Fruit fly (Drosophila melanogaster) whole organism, embryonic: ENCODE measurements around the gene CG43797.

Experiments
- ATbp ChIP-seq: fragments of 200-800 bp; sonication (Bioruptor generic); optimal IDR thresholded peaks from 2 replicates; lab custom pipeline; 2017; ENCODE audit warnings: missing biosample characterization, mild to moderate bottlenecking, missing genetic modification characterization, missing genetic modification reagents
- CG10147 ChIP-seq: fragments of 200-800 bp; sonication (Bioruptor generic); optimal IDR thresholded peaks from 2 replicates; lab custom pipeline; 2019; ENCODE audit warnings: missing biosample characterization, mild to moderate bottlenecking, missing genetic modification characterization, moderate library complexity
- CG12219 ChIP-seq: fragments of 200-800 bp; sonication (Bioruptor generic); optimal IDR thresholded peaks from 3 replicates; lab custom pipeline; 2018; ENCODE audit warnings: missing biosample characterization, mild to moderate bottlenecking, missing genetic modification characterization
- CG12744 ChIP-seq: fragments of 200-800 bp; sonication (Bioruptor generic); optimal IDR thresholded peaks from 2 replicates; lab custom pipeline; 2016; ENCODE audit warnings: missing biosample characterization, missing genetic modification characterization
- CG13287 ChIP-seq: fragments of 200-800 bp; sonication (Bioruptor generic); IDR thresholded peaks from 2 replicates; pipeline ENCODE4 v1.3.6; 2022; ENCODE audit warnings: missing biosample characterization, missing genetic modification characterization; ENCODE audit not compliant: partially characterized antibody
- CG13894 ChIP-seq: fragments of 200-800 bp; sonication (Bioruptor generic); optimal IDR thresholded peaks from 3 replicates; lab custom pipeline; 2018; ENCODE audit warnings: missing biosample characterization, mild to moderate bottlenecking, missing genetic modification characterization, moderate library complexity
- CG14050 ChIP-seq: fragments of 200-800 bp; sonication (Bioruptor generic); IDR thresholded peaks from 3 replicates; pipeline ENCODE4 v1.3.6; 2022; ENCODE audit warnings: missing biosample characterization, missing genetic modification characterization
- CG14965 ChIP-seq: fragments of 200-800 bp; sonication (Bioruptor generic); optimal IDR thresholded peaks from 2 replicates; lab custom pipeline; 2016; ENCODE audit warnings: missing biosample characterization, missing genetic modification characterization, borderline replicate concordance
- CG15269 ChIP-seq: fragments of 200-800 bp; sonication (Bioruptor generic); optimal IDR thresholded peaks from 2 replicates; lab custom pipeline; 2018; ENCODE audit warnings: missing biosample characterization, mild to moderate bottlenecking, missing genetic modification characterization, moderate library complexity
- CG15479 ChIP-seq: fragments of 200-800 bp; sonication (Bioruptor generic); optimal IDR thresholded peaks from 3 replicates; lab custom pipeline; 2019; ENCODE audit warnings: missing biosample characterization, mild to moderate bottlenecking, missing genetic modification characterization, moderate library complexity
- CG15514 ChIP-seq: fragments of 200-800 bp; sonication (Bioruptor generic); optimal IDR thresholded peaks from 3 replicates; lab custom pipeline; 2017; ENCODE audit warnings: missing biosample characterization, missing genetic modification characterization, mild to moderate bottlenecking, moderate library complexity, missing genetic modification reagents
- CG17568 ChIP-seq: fragments of 200-800 bp; sonication (Bioruptor generic); optimal IDR thresholded peaks from 2 replicates; lab custom pipeline; 2018; ENCODE audit warnings: missing biosample characterization, mild to moderate bottlenecking, missing genetic modification characterization, moderate library complexity
- CG30403 ChIP-seq: fragments of 200-800 bp; sonication (Bioruptor generic); optimal IDR thresholded peaks from 3 replicates; lab custom pipeline; 2016; ENCODE audit warnings: missing biosample characterization, missing genetic modification characterization
- CG30431 ChIP-seq: fragments of 200-800 bp; sonication (Bioruptor generic); optimal IDR thresholded peaks from 2 replicates; lab custom pipeline; 2017; ENCODE audit warnings: missing biosample characterization, missing genetic modification characterization
- CG4730 ChIP-seq: fragments of 200-800 bp; sonication (Bioruptor generic); IDR thresholded peaks from 2 replicates; pipeline ENCODE4 v1.3.6; 2022; ENCODE audit warnings: missing biosample characterization, missing genetic modification characterization
- CG4820 ChIP-seq: fragments of 200-800 bp; sonication (Bioruptor generic); optimal IDR thresholded peaks from 3 replicates; lab custom pipeline; 2016; ENCODE audit warnings: missing biosample characterization, missing genetic modification characterization
- CG6254 ChIP-seq: fragments of 200-800 bp; sonication (Bioruptor generic); optimal IDR thresholded peaks from 3 replicates; lab custom pipeline; 2017; ENCODE audit warnings: mild to moderate bottlenecking, missing biosample characterization, missing genetic modification reagents, missing genetic modification characterization
- CG6765 ChIP-seq: fragments of 200-800 bp; sonication (Bioruptor generic); optimal IDR thresholded peaks from 3 replicates; lab custom pipeline; 2017; ENCODE audit warnings: missing biosample characterization, mild to moderate bottlenecking, missing genetic modification characterization
- Dad ChIP-seq: fragments of 200-800 bp; sonication (Bioruptor generic); optimal IDR thresholded peaks from 3 replicates; lab custom pipeline; 2016; ENCODE audit warnings: missing biosample characterization, missing genetic modification characterization
- GATAe ChIP-seq: fragments of 200-800 bp; sonication (Bioruptor generic); conservative IDR thresholded peaks from 2 replicates; pipeline ENCODE4 v1.3.6; 2022; ENCODE audit warnings: missing biosample characterization, missing genetic modification characterization
- Gug ChIP-seq: fragments of 200-800 bp; sonication (Bioruptor generic); IDR thresholded peaks from 4 replicates; pipeline ENCODE4 v1.3.6; 2022; ENCODE audit warnings: missing biosample characterization, missing genetic modification characterization
- HmgD ChIP-seq: fragments of 200-800 bp; sonication (Bioruptor generic); optimal IDR thresholded peaks from 3 replicates; lab custom pipeline; 2016; ENCODE audit warnings: missing biosample characterization, missing genetic modification characterization
- Kr ChIP-seq: fragments of 200-800 bp; sonication (Bioruptor generic); optimal IDR thresholded peaks from 2 replicates; lab custom pipeline; 2017; ENCODE audit warnings: missing biosample characterization, mild to moderate bottlenecking, missing genetic modification characterization
- MTF-1 ChIP-seq: fragments of 200-800 bp; sonication (Bioruptor generic); optimal IDR thresholded peaks from 2 replicates; lab custom pipeline; 2018; ENCODE audit warnings: missing biosample characterization, mild to moderate bottlenecking, missing genetic modification characterization, borderline replicate concordance
- Mad ChIP-seq: fragments of 200-800 bp; sonication (Bioruptor generic); optimal IDR thresholded peaks from 2 replicates; lab custom pipeline; 2016; ENCODE audit warnings: missing biosample characterization, missing genetic modification characterization
- Nf-YA ChIP-seq: fragments of 200-800 bp; sonication (Bioruptor generic); IDR thresholded peaks from 2 replicates; pipeline ENCODE4 v1.3.6; 2022; ENCODE audit warnings: missing biosample characterization, missing genetic modification characterization
- Side ChIP-seq: fragments of 200-800 bp; sonication (Bioruptor generic); optimal IDR thresholded peaks from 2 replicates; lab custom pipeline; 2016; ENCODE audit warnings: missing biosample characterization, missing genetic modification characterization
- YL-1 ChIP-seq: fragments of 200-800 bp; sonication (Bioruptor generic); optimal IDR thresholded peaks from 3 replicates; lab custom pipeline; 2017; ENCODE audit warnings: missing biosample characterization, mild to moderate bottlenecking, missing genetic modification characterization
- cato ChIP-seq: fragments of 200-800 bp; sonication (Bioruptor generic); optimal IDR thresholded peaks from 2 replicates; lab custom pipeline; 2016; ENCODE audit warnings: missing biosample characterization, missing genetic modification characterization, borderline replicate concordance
- danr ChIP-seq: fragments of 200-800 bp; sonication (Bioruptor generic); IDR thresholded peaks from 2 replicates; pipeline ENCODE4 v1.3.6; 2022; ENCODE audit warnings: missing biosample characterization, missing genetic modification characterization
- en ChIP-seq: fragments of 200-800 bp; sonication (Bioruptor generic); optimal IDR thresholded peaks from 2 replicates; lab custom pipeline; 2016; ENCODE audit warnings: missing biosample characterization, missing genetic modification characterization
- gfzf ChIP-seq: fragments of 200-800 bp; sonication (Bioruptor generic); optimal IDR thresholded peaks from 2 replicates; lab custom pipeline; 2016; ENCODE audit warnings: missing biosample characterization, mild to moderate bottlenecking, missing genetic modification characterization, moderate library complexity
- jing ChIP-seq: fragments of 200-800 bp; sonication (Bioruptor generic); optimal IDR thresholded peaks from 2 replicates; lab custom pipeline; 2018; ENCODE audit warnings: missing biosample characterization, mild to moderate bottlenecking, missing genetic modification characterization
- kah ChIP-seq: fragments of 200-800 bp; sonication (Bioruptor generic); optimal IDR thresholded peaks from 2 replicates; lab custom pipeline; 2018; ENCODE audit warnings: missing biosample characterization, mild to moderate bottlenecking, missing genetic modification characterization
- lab ChIP-seq: fragments of 200-800 bp; sonication (Bioruptor generic); optimal IDR thresholded peaks from 3 replicates; lab custom pipeline; 2017; ENCODE audit warnings: missing biosample characterization, missing genetic modification characterization, mild to moderate bottlenecking, moderate library complexity, missing genetic modification reagents
- odd ChIP-seq: fragments of 200-800 bp; sonication (Bioruptor generic); optimal IDR thresholded peaks from 2 replicates; lab custom pipeline; 2017; ENCODE audit warnings: missing biosample characterization, mild to moderate bottlenecking, missing genetic modification characterization
- pros ChIP-seq: fragments of 200-800 bp; sonication (Bioruptor generic); optimal IDR thresholded peaks from 3 replicates; lab custom pipeline; 2019; ENCODE audit warnings: missing biosample characterization, mild to moderate bottlenecking, missing genetic modification characterization, moderate library complexity
- psq ChIP-seq: fragments of 200-800 bp; sonication (Bioruptor generic); optimal IDR thresholded peaks from 2 replicates; lab custom pipeline; 2017; ENCODE audit warnings: missing biosample characterization, missing genetic modification characterization
- sd ChIP-seq: fragments of 200-800 bp; sonication (Bioruptor generic); optimal IDR thresholded peaks from 3 replicates; lab custom pipeline; 2018; ENCODE audit warnings: missing biosample characterization, mild to moderate bottlenecking, missing genetic modification characterization, moderate library complexity
- shn ChIP-seq: fragments of 200-800 bp; sonication (Bioruptor generic); optimal IDR thresholded peaks from 3 replicates; lab custom pipeline; 2016; ENCODE audit warnings: missing biosample characterization, missing genetic modification characterization
- slbo ChIP-seq: fragments of 200-800 bp; sonication (Bioruptor generic); IDR thresholded peaks from 2 replicates; pipeline ENCODE4 v1.3.6; 2022; ENCODE audit warnings: missing biosample characterization, missing genetic modification characterization
- sna ChIP-seq: fragments of 200-800 bp; sonication (Bioruptor generic); IDR thresholded peaks from 2 replicates; pipeline ENCODE4 v1.3.6; 2022; ENCODE audit warnings: missing biosample characterization, missing genetic modification characterization; ENCODE audit not compliant: partially characterized antibody
- stc ChIP-seq: fragments of 200-800 bp; sonication (Bioruptor generic); IDR thresholded peaks from 2 replicates; pipeline ENCODE4 v1.3.6; 2022; ENCODE audit warnings: missing biosample characterization, missing genetic modification characterization
- tap ChIP-seq: fragments of 200-800 bp; optimal IDR thresholded peaks from 3 replicates; lab custom pipeline; 2019; ENCODE audit warnings: missing biosample characterization, mild to moderate bottlenecking, missing genetic modification characterization, moderate library complexity
- trem ChIP-seq: fragments of 200-800 bp; optimal IDR thresholded peaks from 3 replicates; lab custom pipeline; 2019; ENCODE audit warnings: missing biosample characterization, mild to moderate bottlenecking, missing genetic modification characterization, moderate library complexity
- ttk ChIP-seq: fragments of 200-800 bp; sonication (Bioruptor generic); IDR thresholded peaks from 2 replicates; pipeline ENCODE4 v2.1.2; 2022; ENCODE audit warnings: missing biosample characterization, missing genetic modification characterization
- vfl ChIP-seq: fragments of 200-800 bp; sonication (Bioruptor generic); optimal IDR thresholded peaks from 2 replicates; lab custom pipeline; 2016; ENCODE audit warnings: missing biosample characterization, missing genetic modification characterization
- wek ChIP-seq: fragments of 200-800 bp; sonication (Bioruptor generic); optimal IDR thresholded peaks from 3 replicates; lab custom pipeline; 2018; ENCODE audit warnings: missing biosample characterization, mild to moderate bottlenecking, missing genetic modification characterization, moderate library complexity
- zfh1 ChIP-seq: fragments of 200-800 bp; sonication (Bioruptor generic); IDR thresholded peaks from 3 replicates; pipeline ENCODE4 v1.3.6; 2022; ENCODE audit warnings: missing biosample characterization, missing genetic modification characterization

Gene CG43797

dm6 chr2L:4045185-4045814, 45.5 kb downstream of the CG43797 start (continued):
- TF ChIP-seq CG17568 (peak; percentile 43), CG30431 (GFP tag; lab: Kevin White, UChicago) (peak; percentile 35), CG12219 (GFP tag; lab: Kevin White, UChicago) (peak; percentile 25), Side (GFP tag; lab: Kevin White, UChicago) (peak; percentile 42), CG4730 (GFP tag; lab: Robert Waterston, UW) (peak; percentile 34; the same call in 1 of the 2 replicates), Nf-YA (no peak), stc (GFP tag; lab: Robert Waterston, UW) (peak; percentile 55; the same call in 1 of the 2 replicates), tap (tag; lab: Kevin White, UChicago) (peak; percentile 27), shn (GFP tag; lab: Kevin White, UChicago) (peak; percentile 52), slbo (GFP tag; lab: Robert Waterston, UW) (no peak), en (no peak), Mad (no peak), CG12744 (GFP tag; lab: Kevin White, UChicago) (no peak), CG6765 (no peak), YL-1 (GFP tag; lab: Kevin White, UChicago) (no peak), CG14965 (GFP tag; lab: Kevin White, UChicago) (no peak), sna (GFP tag; lab: Robert Waterston, UW) (no peak), odd (GFP tag; lab: Kevin White, UChicago) (no peak), kah (GFP tag; lab: Kevin White, UChicago) (peak; percentile 3), CG6254 (GFP tag; lab: Kevin White, UChicago) (peak; percentile 43), trem (tag; lab: Kevin White, UChicago) (peak; percentile 61), CG30403 (GFP tag; lab: Kevin White, UChicago) (peak; percentile 69), HmgD (GFP tag; lab: Kevin White, UChicago) (no peak), ttk (peak; percentile 53; the same call in 1 of the 2 replicates), jing (no peak), danr (0 out of 2 replicates have a peak, but pooled peaks have one; percentile 24), CG15269 (tag; lab: Kevin White, UChicago) (no peak), gfzf (no peak), Gug (no peak), psq (GFP tag; lab: Kevin White, UChicago) (peak; percentile 41), sd (tag; lab: Kevin White, UChicago) (no peak), pros (GFP tag; lab: Kevin White, UChicago) (no peak), ATbp (GFP tag; lab: Kevin White, UChicago) (peak; percentile 75), vfl (no peak), lab (peak; percentile 20), CG10147 (GFP tag; lab: Kevin White, UChicago) (no peak), wek (GFP tag; lab: Kevin White, UChicago) (no peak), cato (GFP tag; lab: Kevin White, UChicago) (peak; percentile 44), MTF-1 (peak; percentile 14), GATAe (GFP tag; lab: Robert Waterston, UW) (no peak), CG14050 (GFP tag; lab: Robert Waterston, UW) (peak; percentile 45; the same call in 1 of the 3 replicates), zfh1 (GFP tag; lab: Robert Waterston, UW) (peak; percentile 83), Dad (GFP tag; lab: Kevin White, UChicago) (no peak), CG4820 (GFP tag; lab: Kevin White, UChicago) (peak; percentile 68), CG13894 (tag; lab: Kevin White, UChicago) (no peak), Kr (GFP tag; lab: Kevin White, UChicago) (no peak), CG15479 (no peak), CG13287 (GFP tag; lab: Robert Waterston, UW) (no peak), CG15514 (GFP tag; lab: Kevin White, UChicago) (no peak)
